Worm (Caenorhabditis elegans) whole organism, late embryonic: ENCODE measurements around the gene F59E12.6.

Experiments
- F13H6.1 ChIP-seq: sonication (generic microtip); optimal IDR thresholded peaks from 2 replicates; lab custom pipeline; 2016; ENCODE audit warnings: missing genetic modification characterization, missing compliant biosample characterization
- ama-1 ChIP-seq: fragments of 150-350 bp; optimal IDR thresholded peaks from 2 replicates; lab custom pipeline; 2014
- elt-2 ChIP-seq: sonication (generic microtip); optimal IDR thresholded peaks from 2 replicates; lab custom pipeline; 2016; ENCODE audit warnings: missing genetic modification reagents, missing genetic modification characterization, missing compliant biosample characterization
- fkh-10 ChIP-seq: fragments of 150-350 bp; optimal IDR thresholded peaks from 2 replicates; lab custom pipeline; 2014; ENCODE audit warnings: missing biosample characterization, missing genetic modification reagents, missing genetic modification characterization
- lim-6 ChIP-seq: sonication (generic microtip); optimal IDR thresholded peaks from 2 replicates; lab custom pipeline; 2016; ENCODE audit warnings: missing genetic modification characterization, missing compliant biosample characterization
- lin-11 ChIP-seq: fragments of 200-800 bp; sonication (Bioruptor generic); optimal IDR thresholded peaks from 2 replicates; lab custom pipeline; 2018; ENCODE audit warnings: mild to moderate bottlenecking, missing genetic modification characterization, missing compliant biosample characterization
- nfya-1 ChIP-seq: sonication (generic microtip); optimal IDR thresholded peaks from 2 replicates; lab custom pipeline; 2017; ENCODE audit warnings: missing genetic modification characterization, mild to moderate bottlenecking, missing compliant biosample characterization, antibody characterized with exemption, moderate library complexity
- pax-1 ChIP-seq: fragments of 150-350 bp; optimal IDR thresholded peaks from 2 replicates; lab custom pipeline; 2014; ENCODE audit warnings: missing biosample characterization, missing genetic modification characterization
- pqm-1 ChIP-seq: sonication (generic microtip); optimal IDR thresholded peaks from 2 replicates; lab custom pipeline; 2016; ENCODE audit warnings: missing genetic modification characterization, missing compliant biosample characterization
- sox-2 ChIP-seq: fragments of 200-800 bp; sonication (Bioruptor generic); IDR thresholded peaks from 2 replicates; pipeline ENCODE4 v1.3.6; 2022; ENCODE audit warnings: missing genetic modification reagents, missing genetic modification characterization, missing compliant biosample characterization
- sox-4 ChIP-seq: sonication (generic microtip); optimal IDR thresholded peaks from 2 replicates; lab custom pipeline; 2017; ENCODE audit warnings: mild to moderate bottlenecking, missing genetic modification characterization, inconsistent platforms, missing compliant biosample characterization
- unc-55 ChIP-seq: sonication (generic microtip); optimal IDR thresholded peaks from 2 replicates; lab custom pipeline; 2017; ENCODE audit warnings: missing biosample characterization, missing genetic modification reagents, missing genetic modification characterization
- zip-5 ChIP-seq: sonication (generic microtip); optimal IDR thresholded peaks from 2 replicates; lab custom pipeline; 2016; ENCODE audit warnings: missing genetic modification characterization, missing compliant biosample characterization
- ztf-16 ChIP-seq: sonication (generic microtip); optimal IDR thresholded peaks from 2 replicates; lab custom pipeline; 2017; ENCODE audit warnings: missing genetic modification characterization, missing compliant biosample characterization

DNA sequence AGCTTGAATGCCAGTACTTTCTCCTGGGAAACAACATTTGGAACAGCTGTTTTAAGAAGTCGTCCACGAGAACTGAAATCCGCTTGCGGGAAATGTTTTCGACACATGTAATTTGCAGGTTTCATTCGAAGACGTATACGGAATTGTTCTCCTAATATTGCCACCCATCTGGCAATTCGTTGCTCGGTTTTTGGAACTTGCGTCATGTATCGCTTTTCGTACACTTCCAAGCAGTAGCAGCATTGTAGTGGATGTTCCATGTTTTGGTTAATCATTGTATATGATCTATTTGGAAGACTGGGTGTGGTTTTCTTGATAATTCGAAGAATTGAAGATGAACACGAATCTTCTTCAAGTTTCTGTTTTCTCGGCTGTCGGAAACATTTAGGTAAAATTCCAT lies 43.0 kb downstream of the F59E12.6 start:
- no peak for TF ChIP-seq lim-6 (tag; lab: Kevin White, UChicago)
- no peak for TF ChIP-seq zip-5
- no peak for TF ChIP-seq ztf-16 (tag; lab: Kevin White, UChicago)
- no peak for TF ChIP-seq sox-4
- no peak for TF ChIP-seq pqm-1
- TF ChIP-seq ama-1 (lab: Kevin White, UChicago), result no peak
- TF ChIP-seq fkh-10 (GFP tag; lab: Kevin White, UChicago), result no peak
- TF ChIP-seq elt-2 (tag; lab: Kevin White, UChicago), result no peak
- no peak for TF ChIP-seq unc-55 (GFP tag; lab: Kevin White, UChicago)
- no peak for TF ChIP-seq sox-2
- TF ChIP-seq F13H6.1 (tag; lab: Kevin White, UChicago), result no peak
- no peak for TF ChIP-seq nfya-1
- no peak for TF ChIP-seq lin-11 (tag; lab: Kevin White, UChicago)
- no peak for TF ChIP-seq pax-1 (tag; lab: Kevin White, UChicago)
